Worm (Caenorhabditis elegans): ENCODE measurements around the gene Y82E9BL.6.

ce11 chrIII:1342919-1343419 lies 2.6 kb downstream of the Y82E9BL.6 start, which contains the start of gene fbxa-27:
- TF ChIP-seq klf-2 (GFP tag; conservative IDR thresholded peaks at IDR 0.05) (no peak), cog-1 (tag; optimal IDR thresholded peaks at IDR 0.05) (no peak), tab-1 (GFP tag; IDR thresholded peaks at IDR 0.05) (no peak)
